Worm (Caenorhabditis elegans): ENCODE data around the gene par-3.

ce11 chrIII:5630350-5630749 is 33.7 kb upstream of the par-3 start:
- TF ChIP-seq elt-3 (tag; optimal IDR thresholded peaks at IDR 0.05) (no peak), mab-5 (tag; optimal IDR thresholded peaks at IDR 0.05) (no peak), ces-1 (GFP tag; optimal IDR thresholded peaks at IDR 0.05) (no peak), nhr-28 (tag; optimal IDR thresholded peaks at IDR 0.05) (no peak), blmp-1 (tag; optimal IDR thresholded peaks at IDR 0.05) (no peak), unc-62 (GFP tag; optimal IDR thresholded peaks at IDR 0.05) (no peak), lsy-2 (tag; optimal IDR thresholded peaks at IDR 0.05) (no peak), unc-120 (tag; optimal IDR thresholded peaks at IDR 0.05; ENCODE audit: poor library complexity, severe bottlenecking) (no peak), ztf-11 (tag; optimal IDR thresholded peaks at IDR 0.05) (no peak)

Data from whole organism, mixed stage, embryonic.